Fruit fly (Drosophila melanogaster) Kc167 (cell line): ENCODE data around the gene wit.

ENCODE experiments used
- h ChIP-seq: fragments of >200 bp; optimal IDR thresholded peaks from 3 replicates; lab custom pipeline; 2018; ENCODE audit warnings: missing external identifiers
- insv ChIP-seq: fragments of >200 bp; optimal IDR thresholded peaks from 3 replicates; lab custom pipeline; 2018; ENCODE audit warnings: missing external identifiers
- psq ChIP-seq: fragments of >200 bp; optimal IDR thresholded peaks from 2 replicates; lab custom pipeline; 2017; ENCODE audit warnings: missing external identifiers
- ttk ChIP-seq: sonication (Bioruptor generic); optimal IDR thresholded peaks from 2 replicates; lab custom pipeline; 2017; ENCODE audit warnings: missing external identifiers

DNA sequence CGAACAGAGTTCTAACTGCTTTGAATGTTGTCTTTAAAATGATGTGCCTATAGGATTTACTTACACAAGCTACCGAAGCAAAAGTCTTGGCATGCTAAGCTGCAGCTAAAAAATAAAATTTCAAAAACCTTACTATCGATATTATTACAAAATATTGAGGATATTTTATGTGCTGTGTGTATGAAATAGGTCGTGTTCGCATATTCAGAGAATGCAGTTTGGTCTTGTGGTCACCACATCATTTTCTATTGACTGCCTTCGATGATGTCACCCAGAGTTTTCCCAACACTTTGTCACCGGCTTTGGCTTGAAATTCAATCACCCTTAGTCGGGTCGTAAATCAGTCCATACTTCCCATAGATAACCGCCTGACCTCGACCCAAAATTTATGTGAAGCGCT lies 23.9 kb downstream of the wit start, which contains the start of gene Dpy-30L2:
- TF ChIP-seq insv (lab: Kevin White, UChicago): no peak
- no peak for TF ChIP-seq h (lab: Kevin White, UChicago)
- TF ChIP-seq ttk (lab: Kevin White, UChicago): no peak
- no peak for TF ChIP-seq psq
